Fruit fly (Drosophila melanogaster): Measurements from ENCODE around the gene CG46280.

CG46280 gene

dm6 chr3R:13051942-13052693 is 21.7 kb upstream of the CG46280 start, which contains the start of gene pic (continued):
- peak; percentile 36 for TF ChIP-seq CG4617 (GFP tag; optimal IDR thresholded peaks at IDR 0.05; ENCODE audit: borderline replicate concordance)
- TF ChIP-seq tll (GFP tag; optimal IDR thresholded peaks at IDR 0.05): peak; percentile 64 to 67
- peak; percentile 90 for TF ChIP-seq Dref (GFP tag; IDR thresholded peaks at IDR 0.05)
- TF ChIP-seq nerfin-2 (GFP tag; IDR thresholded peaks at IDR 0.05; ENCODE audit: partially characterized antibody): peak; percentile 57; the same call in 1 of the 2 replicates
- TF ChIP-seq Sin3A (optimal IDR thresholded peaks at IDR 0.05): peak; percentile 93
- peak; percentile 2 for TF ChIP-seq CG12391 (tag; optimal IDR thresholded peaks at IDR 0.05)
- TF ChIP-seq CG4360 (GFP tag; IDR thresholded peaks at IDR 0.05): peak; percentile 21; the same call in 1 of the 2 replicates
- no peak for TF ChIP-seq Hr39 (optimal IDR thresholded peaks at IDR 0.05)
- TF ChIP-seq Doc3 (GFP tag; IDR thresholded peaks at IDR 0.05; ENCODE audit: partially characterized antibody): peak; percentile 76
- peak; percentile 36; the same call in 1 of the 3 replicates for TF ChIP-seq CG7963 (GFP tag; IDR thresholded peaks at IDR 0.05; ENCODE audit: partially characterized antibody)
- no peak for TF ChIP-seq HmgZ (tag; optimal IDR thresholded peaks at IDR 0.05)
- TF ChIP-seq unc-4 (GFP tag; IDR thresholded peaks at IDR 0.05; ENCODE audit: partially characterized antibody): peak; percentile 72
- TF ChIP-seq CG32772 (GFP tag; IDR thresholded peaks at IDR 0.05): no peak
- TF ChIP-seq Dp (GFP tag; optimal IDR thresholded peaks at IDR 0.05): peak; percentile 90
- no peak for TF ChIP-seq cas (GFP tag; IDR thresholded peaks at IDR 0.05)
- TF ChIP-seq gfzf (GFP tag; optimal IDR thresholded peaks at IDR 0.05): peak; percentile 90
- peak; percentile 18 for TF ChIP-seq CG2120 (GFP tag; optimal IDR thresholded peaks at IDR 0.05)
- peak; percentile 79 for TF ChIP-seq trem (tag; optimal IDR thresholded peaks at IDR 0.05)
- peak; percentile 52 for TF ChIP-seq CoRest (tag; optimal IDR thresholded peaks at IDR 0.05)
- no peak for TF ChIP-seq Usf (GFP tag; optimal IDR thresholded peaks at IDR 0.05)
- peak; percentile 27 for TF ChIP-seq CG30020 (tag; optimal IDR thresholded peaks at IDR 0.05)
- peak; percentile 11 for TF ChIP-seq dmrt11E (tag; optimal IDR thresholded peaks at IDR 0.05)
- TF ChIP-seq hb (GFP tag; IDR thresholded peaks at IDR 0.05; ENCODE audit: partially characterized antibody): peak; percentile 21; the same call in 1 of the 3 replicates
- TF ChIP-seq chinmo (GFP tag; IDR thresholded peaks at IDR 0.05; ENCODE audit: partially characterized antibody): 0 out of 4 replicates have a peak, but pooled peaks have one; percentile 24
- peak; percentile 51 for TF ChIP-seq tna (GFP tag; IDR thresholded peaks at IDR 0.05; ENCODE audit: partially characterized antibody)
- peak; percentile 79 for TF ChIP-seq HLH4C (GFP tag; IDR thresholded peaks at IDR 0.05; ENCODE audit: partially characterized antibody)
- TF ChIP-seq NC2β (GFP tag; optimal IDR thresholded peaks at IDR 0.05): peak; percentile 16
- peak in 1 of 2 experiments; percentile 89 for TF ChIP-seq Pdp1 (GFP tag; optimal IDR thresholded peaks at IDR 0.05)
- peak; percentile 38 for TF ChIP-seq Max (GFP tag; optimal IDR thresholded peaks at IDR 0.05)
- TF ChIP-seq CTCF (GFP tag; optimal IDR thresholded peaks at IDR 0.05): peak; percentile 37
- TF ChIP-seq CG2712 (tag; optimal IDR thresholded peaks at IDR 0.05): peak; percentile 28
- TF ChIP-seq Ets97D (GFP tag; optimal IDR thresholded peaks at IDR 0.05): peak; percentile 86
- peak; percentile 26 for TF ChIP-seq eyg (GFP tag; optimal IDR thresholded peaks at IDR 0.05)
- TF ChIP-seq Side (GFP tag; optimal IDR thresholded peaks at IDR 0.05): peak; percentile 18
- no peak for TF ChIP-seq prd (optimal IDR thresholded peaks at IDR 0.05)
- TF ChIP-seq prd (GFP tag; IDR thresholded peaks at IDR 0.05): no peak
- TF ChIP-seq CG15514 (GFP tag; optimal IDR thresholded peaks at IDR 0.05): peak; percentile 13
- TF ChIP-seq hbn (GFP tag; IDR thresholded peaks at IDR 0.05; ENCODE audit: partially characterized antibody): peak; percentile 84
- TF ChIP-seq CG9727 (GFP tag; optimal IDR thresholded peaks at IDR 0.05): no peak

- TF ChIP-seq zf30C (GFP tag; optimal IDR thresholded peaks at IDR 0.05) (no peak), Atf-2 (GFP tag; optimal IDR thresholded peaks at IDR 0.05) (no peak), CG2199 (GFP tag; IDR thresholded peaks at IDR 0.05) (no peak), org-1 (GFP tag; optimal IDR thresholded peaks at IDR 0.05) (no peak), wor (GFP tag; IDR thresholded peaks at IDR 0.05) (no peak), exex (tag; optimal IDR thresholded peaks at IDR 0.05) (peak; percentile 87), aop (GFP tag; IDR thresholded peaks at IDR 0.05) (no peak), ind (GFP tag; optimal IDR thresholded peaks at IDR 0.05) (no peak), CG4854 (GFP tag; optimal IDR thresholded peaks at IDR 0.05) (no peak), MESR4 (GFP tag; optimal IDR thresholded peaks at IDR 0.05) (no peak), grn (GFP tag; optimal IDR thresholded peaks at IDR 0.05) (peak; percentile 97), nau (GFP tag; optimal IDR thresholded peaks at IDR 0.05) (no peak)
Observed at dm6 chr3R:13051298-13051723, 20.9 kb upstream of the CG46280 start, which contains the start of gene CG7966. TSS of gene CG7966 (minus strand) at chr3R:13051453.

Data from whole organism, embryonic.